Worm (Caenorhabditis elegans): Measurements from ENCODE around the gene F42F12.11.

The F42F12.11 gene

DNA sequence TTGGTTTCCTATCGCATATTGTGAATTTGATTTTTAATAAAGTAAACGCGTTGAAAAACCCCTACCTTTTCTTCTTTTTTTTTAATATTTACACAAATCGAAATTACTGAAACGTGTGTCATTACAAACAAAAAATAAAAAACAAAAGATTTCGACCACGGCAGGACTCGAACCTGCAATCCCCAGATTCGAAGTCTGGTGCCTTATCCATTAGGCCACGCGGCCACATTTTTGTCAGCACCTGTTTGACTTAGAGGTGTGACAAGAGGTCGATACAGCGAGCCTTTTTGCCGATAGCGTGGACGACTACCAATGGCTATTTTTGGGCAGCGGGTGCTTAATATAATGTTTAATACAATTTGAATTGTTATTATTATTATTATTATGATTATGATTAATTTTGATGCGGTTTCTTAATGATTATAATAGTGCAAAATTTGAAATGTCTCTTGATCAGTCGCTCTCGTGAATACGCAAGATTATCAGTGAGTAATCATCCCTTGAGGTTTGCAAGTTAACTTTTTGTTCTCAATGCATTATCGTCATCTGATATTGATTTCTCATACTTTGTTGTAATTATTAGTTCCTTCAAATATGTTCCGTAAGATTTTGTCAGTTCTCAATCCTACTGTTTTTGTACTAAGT is 8.9 kb upstream of the F42F12.11 start, which contains the start of gene srd-44 (continued):
- TF ChIP-seq madf-9 (GFP tag; conservative IDR thresholded peaks at IDR 0.05) (no peak), pha-4 (GFP tag; IDR thresholded peaks at IDR 0.05) (peak; percentile 73; the same call in 1 of the 2 replicates), pha-4 (tag; optimal IDR thresholded peaks at IDR 0.05) (no peak), nhr-42 (GFP tag; IDR thresholded peaks at IDR 0.05) (0 out of 2 replicates have a peak, but pooled peaks have one; percentile 47), lin-15B (tag; optimal IDR thresholded peaks at IDR 0.05) (no peak), zfp-3 (GFP tag; conservative IDR thresholded peaks at IDR 0.05) (no peak), unc-62 (GFP tag; optimal IDR thresholded peaks at IDR 0.05 in 1 of 2) (no peak), unc-62 (tag; optimal IDR thresholded peaks at IDR 0.05) (no peak), unc-39 (tag; optimal IDR thresholded peaks at IDR 0.05) (no peak), nhr-76 (tag; optimal IDR thresholded peaks at IDR 0.05) (no peak), T20F7.1 (GFP tag; optimal IDR thresholded peaks at IDR 0.05) (no peak), zip-11 (GFP tag; IDR thresholded peaks at IDR 0.05) (no peak), ceh-32 (tag; optimal IDR thresholded peaks at IDR 0.05; ENCODE audit: poor library complexity) (no peak), ama-1 (optimal IDR thresholded peaks at IDR 0.05) (no peak), ZK337.2 (GFP tag; IDR thresholded peaks at IDR 0.05) (no peak), ceh-44 (GFP tag; IDR thresholded peaks at IDR 0.05) (0 out of 2 replicates have a peak, but pooled peaks have one; percentile 5), mxl-3 (GFP tag; optimal IDR thresholded peaks at IDR 0.05) (no peak), nhr-237 (tag; optimal IDR thresholded peaks at IDR 0.05) (no peak), nhr-48 (tag; optimal IDR thresholded peaks at IDR 0.05) (peak; percentile 43), daf-16 (GFP tag; optimal IDR thresholded peaks at IDR 0.05) (peak; percentile 8 to 30), daf-16 (tag; optimal IDR thresholded peaks at IDR 0.05) (no peak), Y75B8A.6 (GFP tag; IDR thresholded peaks at IDR 0.05) (0 out of 2 replicates have a peak, but pooled peaks have one; percentile 47), ces-1 (GFP tag; optimal IDR thresholded peaks at IDR 0.05) (no peak), snpc-1.2 (GFP tag; IDR thresholded peaks at IDR 0.05) (peak; percentile 88), spr-1 (tag; optimal IDR thresholded peaks at IDR 0.05) (peak; percentile 4), R02D3.7 (tag; optimal IDR thresholded peaks at IDR 0.05) (no peak), daf-12 (tag; optimal IDR thresholded peaks at IDR 0.05) (no peak), T26A8.4 (GFP tag; IDR thresholded peaks at IDR 0.05) (no peak), cey-2 (tag; optimal IDR thresholded peaks at IDR 0.05; ENCODE audit: borderline replicate concordance, insufficient read depth) (no peak), saeg-2 (GFP tag; IDR thresholded peaks at IDR 0.05) (no peak), attf-4 (tag; optimal IDR thresholded peaks at IDR 0.05) (no peak), duxl-1 (tag; optimal IDR thresholded peaks at IDR 0.05; ENCODE audit: poor library complexity) (peak; percentile 39), aha-1 (tag) (no peak), madf-5 (GFP tag; IDR thresholded peaks at IDR 0.05) (no peak), nhr-28 (tag; optimal IDR thresholded peaks at IDR 0.05) (no peak), nhr-10 (tag; optimal IDR thresholded peaks at IDR 0.05) (no peak), nhr-111 (GFP tag; optimal IDR thresholded peaks at IDR 0.05) (no peak), php-3 (GFP tag; IDR thresholded peaks at IDR 0.05) (no peak), ceh-62 (tag; optimal IDR thresholded peaks at IDR 0.05) (no peak)

DNA sequence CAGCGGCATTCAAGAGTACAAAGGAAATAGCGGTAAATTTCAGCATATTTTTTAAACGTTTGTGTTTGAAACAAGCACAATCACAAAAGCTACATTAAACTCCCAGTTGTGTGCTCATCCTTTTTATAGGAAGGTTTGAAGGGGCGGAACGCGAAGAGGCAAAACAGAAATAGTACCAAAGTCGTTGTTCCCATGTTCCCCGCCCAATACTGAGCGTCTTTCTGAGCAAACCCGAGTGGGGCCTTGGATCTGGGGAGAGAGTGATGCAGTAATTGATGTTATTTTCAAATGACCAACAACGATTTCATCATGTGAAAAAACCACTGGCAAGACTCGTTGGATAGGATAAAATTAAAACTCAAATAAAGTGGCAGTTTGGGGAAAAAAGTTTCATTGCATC is 5.5 kb upstream of the F42F12.11 start, which contains the start of gene zig-2:
Gene zig-2, minus strand, starts transcription at position 101 of the 400 bp plus-strand sequence.
- no peak for TF ChIP-seq nhr-11 (tag; optimal IDR thresholded peaks at IDR 0.05)
- TF ChIP-seq lin-29 (GFP tag; IDR thresholded peaks at IDR 0.05), result no peak
- TF ChIP-seq lin-15B (tag; optimal IDR thresholded peaks at IDR 0.05), result no peak
- no peak for TF ChIP-seq nhr-42 (GFP tag; IDR thresholded peaks at IDR 0.05)
- no peak for TF ChIP-seq egl-43 (GFP tag; IDR thresholded peaks at IDR 0.05)
- no peak for TF ChIP-seq nhr-6 (tag; optimal IDR thresholded peaks at IDR 0.05)
- no peak for TF ChIP-seq snpc-4 (tag; optimal IDR thresholded peaks at IDR 0.05)
- no peak for TF ChIP-seq nhr-28 (tag; optimal IDR thresholded peaks at IDR 0.05)
- TF ChIP-seq hif-1 (tag; optimal IDR thresholded peaks at IDR 0.05), result no peak

All from whole organism, L4 larva.